Worm (Caenorhabditis elegans): Measurements from ENCODE around the gene srg-47.
A peak's percentile ranks its signal among the peaks of the same experiment; 100 is the strongest.

Gene srg-47

DNA sequence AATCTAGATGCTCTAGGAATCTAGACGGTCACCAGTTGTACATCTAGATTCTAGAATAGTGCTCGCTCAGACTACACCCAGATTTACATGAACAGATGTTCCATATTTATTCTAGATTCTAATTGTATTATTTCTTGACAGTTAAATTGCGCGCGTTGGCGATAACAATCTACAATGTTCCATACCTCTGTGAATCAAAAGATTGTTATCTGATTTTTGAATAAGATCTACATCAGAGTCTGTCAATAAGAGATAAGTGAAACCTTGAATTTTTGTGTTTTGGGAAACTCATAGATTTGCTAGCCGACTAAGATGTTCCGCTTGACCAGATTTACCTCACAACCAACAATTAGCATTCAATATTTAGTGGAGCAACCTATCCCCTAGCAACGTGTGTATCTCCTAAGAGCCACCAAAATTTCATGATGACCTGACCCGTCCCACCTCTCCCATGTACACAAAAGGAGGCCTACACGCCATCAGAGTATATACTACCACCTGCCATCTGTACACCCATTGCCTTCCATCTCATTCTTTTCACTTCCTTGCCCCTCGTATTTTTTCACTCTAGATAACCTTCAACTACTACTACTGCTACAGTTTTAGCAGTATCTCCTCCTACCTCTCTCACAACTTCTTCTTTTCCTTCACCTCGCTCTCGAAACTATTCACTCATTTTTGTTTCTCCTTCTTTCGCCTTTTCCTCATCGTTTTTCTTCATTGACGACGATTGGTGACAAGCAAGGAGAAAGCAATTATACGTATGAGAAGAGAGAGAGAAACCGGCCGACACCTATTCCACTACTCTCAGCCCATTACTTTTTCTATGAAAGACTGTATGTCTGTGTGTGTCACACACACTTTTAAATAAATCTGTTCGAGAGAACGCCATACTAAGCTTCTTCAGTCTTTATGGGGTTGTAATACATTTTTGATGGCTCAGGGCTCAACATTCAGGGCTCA is 49.1 kb downstream of the srg-47 start (continued):
- no peak for TF ChIP-seq snpc-4 (tag; optimal IDR thresholded peaks at IDR 0.05)
- no peak for TF ChIP-seq nhr-76 (tag; optimal IDR thresholded peaks at IDR 0.05)
- peak in 2 of 6 experiments; percentile 37 to 59 for TF ChIP-seq elt-3 (tag; optimal IDR thresholded peaks at IDR 0.05)
- peak; percentile 26 for TF ChIP-seq irx-1 (tag; optimal IDR thresholded peaks at IDR 0.05)
- no peak for TF ChIP-seq ces-1 (GFP tag; optimal IDR thresholded peaks at IDR 0.05)
- TF ChIP-seq swsn-7 (tag; optimal IDR thresholded peaks at IDR 0.05) = no peak
- no peak for TF ChIP-seq vab-15 (tag; optimal IDR thresholded peaks at IDR 0.05)
- TF ChIP-seq ceh-82 (tag; optimal IDR thresholded peaks at IDR 0.05) = no peak
- no peak for TF ChIP-seq xbp-1 (tag; optimal IDR thresholded peaks at IDR 0.05)
- peak; percentile 18 for TF ChIP-seq lin-39 (tag; optimal IDR thresholded peaks at IDR 0.05)
- no peak for TF ChIP-seq egl-13 (tag; optimal IDR thresholded peaks at IDR 0.05)
- TF ChIP-seq pax-3 (tag; optimal IDR thresholded peaks at IDR 0.05) = no peak
- no peak for TF ChIP-seq C04F5.9 (tag; optimal IDR thresholded peaks at IDR 0.05)
- TF ChIP-seq isw-1 (GFP tag; IDR thresholded peaks at IDR 0.05) = no peak
- TF ChIP-seq nhr-77 (tag; optimal IDR thresholded peaks at IDR 0.05) = no peak
- no peak for TF ChIP-seq zip-4 (GFP tag; optimal IDR thresholded peaks at IDR 0.05)
- TF ChIP-seq grh-1 (GFP tag; IDR thresholded peaks at IDR 0.05) = no peak
- TF ChIP-seq nhr-12 (tag; optimal IDR thresholded peaks at IDR 0.05) = no peak
- TF ChIP-seq lin-15B (tag; optimal IDR thresholded peaks at IDR 0.05) = no peak
- no peak for TF ChIP-seq hlh-4 (tag; optimal IDR thresholded peaks at IDR 0.05)
- TF ChIP-seq ama-1 (optimal IDR thresholded peaks at IDR 0.05) = no peak
- TF ChIP-seq alr-1 (tag; optimal IDR thresholded peaks at IDR 0.05; ENCODE audit: borderline replicate concordance) = no peak
- no peak for TF ChIP-seq lin-13 (GFP tag; optimal IDR thresholded peaks at IDR 0.05)
- no peak for TF ChIP-seq aly-2 (tag; optimal IDR thresholded peaks at IDR 0.05)
- TF ChIP-seq sox-4 (tag; optimal IDR thresholded peaks at IDR 0.05) = no peak
- no peak for TF ChIP-seq sptf-1 (tag; optimal IDR thresholded peaks at IDR 0.05)
- TF ChIP-seq ztf-4 (tag; optimal IDR thresholded peaks at IDR 0.05) = no peak
- TF ChIP-seq ceh-88 (GFP tag; IDR thresholded peaks at IDR 0.05) = no peak
- no peak for TF ChIP-seq unc-98 (GFP tag; IDR thresholded peaks at IDR 0.05)
- peak; percentile 43 for TF ChIP-seq rnt-1 (tag; optimal IDR thresholded peaks at IDR 0.05)
- TF ChIP-seq fkh-4 (tag; optimal IDR thresholded peaks at IDR 0.05; ENCODE audit: borderline replicate concordance) = no peak
- no peak for TF ChIP-seq ceh-8 (GFP tag; optimal IDR thresholded peaks at IDR 0.05)
- TF ChIP-seq pqm-1 (tag; optimal IDR thresholded peaks at IDR 0.05) = no peak
- no peak for TF ChIP-seq mef-2 (tag; optimal IDR thresholded peaks at IDR 0.05)
- peak; percentile 27 for TF ChIP-seq nhr-71 (tag; optimal IDR thresholded peaks at IDR 0.05)
- no peak for TF ChIP-seq mdl-1 (tag; optimal IDR thresholded peaks at IDR 0.05)
- no peak for TF ChIP-seq fkh-10 (GFP tag; optimal IDR thresholded peaks at IDR 0.05)
- TF ChIP-seq sup-37 (GFP tag; optimal IDR thresholded peaks at IDR 0.05) = no peak
- TF ChIP-seq tbx-2 (tag; optimal IDR thresholded peaks at IDR 0.05) = no peak
- peak; percentile 18 for TF ChIP-seq C16A3.4 (tag; optimal IDR thresholded peaks at IDR 0.05)
- no peak for TF ChIP-seq aha-1 (tag; optimal IDR thresholded peaks at IDR 0.05)
- TF ChIP-seq nhr-47 (tag; optimal IDR thresholded peaks at IDR 0.05) = no peak
- no peak for TF ChIP-seq unc-86 (tag; optimal IDR thresholded peaks at IDR 0.05)
- TF ChIP-seq ceh-63 (GFP tag; optimal IDR thresholded peaks at IDR 0.05) = no peak
- TF ChIP-seq dsc-1 (tag; optimal IDR thresholded peaks at IDR 0.05) = no peak
- TF ChIP-seq zag-1 (tag; optimal IDR thresholded peaks at IDR 0.05) = no peak
- TF ChIP-seq blmp-1 (tag; optimal IDR thresholded peaks at IDR 0.05) = peak; percentile 81
- TF ChIP-seq skn-1 (tag; optimal IDR thresholded peaks at IDR 0.05) = no peak
- TF ChIP-seq F16B12.6 (tag; optimal IDR thresholded peaks at IDR 0.05) = no peak
- TF ChIP-seq ztf-11 (tag; optimal IDR thresholded peaks at IDR 0.05) = no peak
- TF ChIP-seq pag-3 (tag; optimal IDR thresholded peaks at IDR 0.05; ENCODE audit: borderline replicate concordance, insufficient read depth) = no peak
- no peak for TF ChIP-seq nhr-84 (tag; optimal IDR thresholded peaks at IDR 0.05)
